Worm (Caenorhabditis elegans): ENCODE data around the gene T28D9.11.

DNA sequence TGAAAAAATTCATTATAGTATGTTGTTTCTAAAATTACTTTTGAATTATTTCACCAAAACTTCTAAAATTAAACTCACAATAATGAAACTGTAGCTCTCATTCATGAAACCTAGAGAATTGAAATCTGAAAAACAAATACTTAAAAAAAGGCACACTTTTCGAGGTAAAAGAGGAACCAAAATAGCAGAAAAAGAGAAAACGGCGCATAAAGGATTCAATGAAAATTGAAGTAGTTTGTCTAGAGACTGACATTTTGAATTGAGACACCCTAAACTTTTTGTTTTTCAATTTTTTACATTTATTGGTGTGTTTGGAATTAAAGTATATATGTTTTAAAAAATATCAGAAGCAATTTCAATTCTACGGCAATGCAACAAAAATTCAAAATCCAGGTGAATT is 20.8 kb downstream of the T28D9.11 start, which contains the start of gene dgk-5:
- TF ChIP-seq jun-1 (tag; optimal IDR thresholded peaks at IDR 0.05): no peak
- no peak for TF ChIP-seq ztf-4 (tag; optimal IDR thresholded peaks at IDR 0.05)
- no peak for TF ChIP-seq unc-30 (tag; optimal IDR thresholded peaks at IDR 0.05)
- no peak for TF ChIP-seq ces-1 (GFP tag; optimal IDR thresholded peaks at IDR 0.05)
- TF ChIP-seq ama-1 (optimal IDR thresholded peaks at IDR 0.05): no peak
- TF ChIP-seq C16A3.4 (tag; optimal IDR thresholded peaks at IDR 0.05): no peak
- TF ChIP-seq mdl-1 (tag; optimal IDR thresholded peaks at IDR 0.05): no peak
- no peak for TF ChIP-seq mep-1 (tag; optimal IDR thresholded peaks at IDR 0.05)

Measured in whole organism, L1 larva.